Fruit fly (Drosophila melanogaster) whole organism, embryonic: ENCODE measurements around the gene TwdlW.

Experiments used
- CG10147 ChIP-seq: fragments of 200-800 bp; sonication (Bioruptor generic); optimal IDR thresholded peaks from 2 replicates; lab custom pipeline; 2019; ENCODE audit warnings: missing biosample characterization, mild to moderate bottlenecking, missing genetic modification characterization, moderate library complexity
- Dll ChIP-seq: fragments of 200-800 bp; sonication (Bioruptor generic); IDR thresholded peaks from 4 replicates; pipeline ENCODE4 v1.3.6; 2022; ENCODE audit warnings: missing biosample characterization, missing genetic modification characterization; ENCODE audit not compliant: partially characterized antibody
- Gug ChIP-seq: fragments of 200-800 bp; sonication (Bioruptor generic); IDR thresholded peaks from 4 replicates; pipeline ENCODE4 v1.3.6; 2022; ENCODE audit warnings: missing biosample characterization, missing genetic modification characterization
- Sox102F ChIP-seq: fragments of 200-800 bp; sonication (Bioruptor generic); optimal IDR thresholded peaks from 2 replicates; lab custom pipeline; 2018; ENCODE audit warnings: missing biosample characterization, mild to moderate bottlenecking, missing genetic modification characterization, moderate library complexity

DNA sequence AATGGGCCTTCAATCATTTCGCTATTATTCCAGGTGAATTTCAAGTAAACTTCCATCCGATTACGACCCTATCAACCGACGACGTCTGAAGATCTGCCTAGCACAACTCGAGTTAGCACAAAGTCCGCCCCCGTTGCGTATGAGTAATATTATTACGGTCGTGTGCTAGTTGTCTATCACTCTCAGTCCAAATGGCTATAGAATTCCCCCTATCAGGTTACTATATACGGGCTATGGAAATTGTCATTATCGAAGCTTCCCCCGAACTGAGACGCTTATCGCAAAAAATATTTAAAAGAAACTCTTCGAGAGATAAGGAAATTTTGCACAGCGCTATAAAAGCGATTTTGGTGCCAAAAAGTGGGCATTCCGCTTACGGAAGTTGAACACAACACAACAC, 6.5 kb downstream of the TwdlW start, which contains the start of gene CG5246:
- TF ChIP-seq CG10147 (GFP tag; lab: Kevin White, UChicago) (no peak), Dll (GFP tag; lab: Robert Waterston, UW) (no peak), Gug (no peak), Sox102F (GFP tag; lab: Kevin White, UChicago) (no peak)
